Fruit fly (Drosophila melanogaster) whole organism, embryonic: ENCODE measurements around the gene bun.

ENCODE experiments used
- Atf3 ChIP-seq: fragments of 200-800 bp; sonication (Bioruptor generic); optimal IDR thresholded peaks from 3 replicates; lab custom pipeline; 2016; ENCODE audit warnings: missing biosample characterization, missing genetic modification characterization
- CG10267 ChIP-seq: fragments of 200-800 bp; sonication (Bioruptor generic); optimal IDR thresholded peaks from 2 replicates; lab custom pipeline; 2018; ENCODE audit warnings: missing biosample characterization, mild to moderate bottlenecking, missing genetic modification characterization, moderate library complexity
- CG11456 ChIP-seq: fragments of 200-800 bp; sonication (Bioruptor generic); IDR thresholded peaks from 3 replicates; pipeline ENCODE4 v1.3.6; 2022; ENCODE audit warnings: missing biosample characterization, missing genetic modification characterization
- CG12769 ChIP-seq: fragments of 200-800 bp; sonication (Bioruptor generic); optimal IDR thresholded peaks from 2 replicates; lab custom pipeline; 2019; ENCODE audit warnings: missing biosample characterization, mild to moderate bottlenecking, missing genetic modification characterization, moderate library complexity
- CG13296 ChIP-seq: fragments of 200-800 bp; sonication (Bioruptor generic); optimal IDR thresholded peaks from 3 replicates; lab custom pipeline; 2018; ENCODE audit warnings: missing biosample characterization, mild to moderate bottlenecking, missing genetic modification characterization
- CG14710 ChIP-seq: fragments of 200-800 bp; sonication (Bioruptor generic); optimal IDR thresholded peaks from 3 replicates; lab custom pipeline; 2019; ENCODE audit warnings: missing biosample characterization, mild to moderate bottlenecking, missing genetic modification characterization, moderate library complexity
- CG15514 ChIP-seq: fragments of 200-800 bp; sonication (Bioruptor generic); optimal IDR thresholded peaks from 3 replicates; lab custom pipeline; 2017; ENCODE audit warnings: missing biosample characterization, missing genetic modification characterization, mild to moderate bottlenecking, moderate library complexity, missing genetic modification reagents
- CG1603 ChIP-seq: fragments of 200-800 bp; sonication (Bioruptor generic); optimal IDR thresholded peaks from 2 replicates; lab custom pipeline; 2019; ENCODE audit warnings: missing biosample characterization, mild to moderate bottlenecking, missing genetic modification characterization, moderate library complexity
- CG2120 ChIP-seq: fragments of 200-800 bp; sonication (Bioruptor generic); optimal IDR thresholded peaks from 3 replicates; lab custom pipeline; 2016; ENCODE audit warnings: missing biosample characterization, missing genetic modification characterization
- CG2129 ChIP-seq: fragments of 200-800 bp; sonication (Bioruptor generic); IDR thresholded peaks from 2 replicates; pipeline ENCODE4 v1.3.6; 2022; ENCODE audit warnings: missing biosample characterization, missing genetic modification characterization; ENCODE audit not compliant: partially characterized antibody
- CG31441 ChIP-seq: fragments of 200-800 bp; sonication (Bioruptor generic); IDR thresholded peaks from 2 replicates; pipeline ENCODE4 v1.3.6; 2022; ENCODE audit warnings: missing biosample characterization, missing genetic modification characterization
- CG3281 ChIP-seq: fragments of 200-800 bp; sonication (Bioruptor generic); optimal IDR thresholded peaks from 3 replicates; lab custom pipeline; 2017; ENCODE audit warnings: missing biosample characterization, mild to moderate bottlenecking, missing genetic modification characterization
- CG33213 ChIP-seq: fragments of 200-800 bp; sonication (Bioruptor generic); optimal IDR thresholded peaks from 3 replicates; lab custom pipeline; 2016; ENCODE audit warnings: missing biosample characterization, missing genetic modification characterization
- CG42726 ChIP-seq: fragments of 200-800 bp; sonication (Bioruptor generic); IDR thresholded peaks from 2 replicates; pipeline ENCODE4 v1.3.6; 2022; ENCODE audit warnings: missing biosample characterization, missing genetic modification characterization; ENCODE audit not compliant: partially characterized antibody
- CG6791 ChIP-seq: fragments of 200-800 bp; sonication (Bioruptor generic); IDR thresholded peaks from 3 replicates; pipeline ENCODE4 v1.3.6; 2022; ENCODE audit warnings: missing biosample characterization, missing genetic modification characterization; ENCODE audit not compliant: partially characterized antibody
- CG8388 ChIP-seq: fragments of 200-800 bp; sonication (Bioruptor generic); optimal IDR thresholded peaks from 2 replicates; lab custom pipeline; 2019; ENCODE audit warnings: missing biosample characterization, mild to moderate bottlenecking, missing genetic modification characterization, moderate library complexity
- CG9876 ChIP-seq: fragments of 200-800 bp; sonication (Bioruptor generic); optimal IDR thresholded peaks from 2 replicates; lab custom pipeline; 2016; ENCODE audit warnings: missing biosample characterization, missing genetic modification characterization
- CG9932 ChIP-seq: fragments of 200-800 bp; sonication (Bioruptor generic); IDR thresholded peaks from 2 replicates; pipeline ENCODE4 v1.3.6; 2022; ENCODE audit warnings: missing biosample characterization, missing genetic modification characterization
- Dbx ChIP-seq: fragments of 200-800 bp; sonication (Bioruptor generic); IDR thresholded peaks from 3 replicates; pipeline ENCODE4 v1.3.6; 2022; ENCODE audit warnings: missing biosample characterization, missing genetic modification characterization
- Dfd ChIP-seq, 2 experiments: fragments of >200 bp; optimal IDR thresholded peaks; 2 replicates each; lab custom pipeline; 2017; ENCODE audit warnings: missing biosample characterization in 2 of 2, missing genetic modification characterization in 2 of 2
- Dp ChIP-seq: fragments of 200-800 bp; sonication (Bioruptor generic); optimal IDR thresholded peaks from 2 replicates; lab custom pipeline; 2018; ENCODE audit warnings: missing biosample characterization, mild to moderate bottlenecking, missing genetic modification characterization, moderate library complexity
- E2f2 ChIP-seq: fragments of 200-800 bp; sonication (Bioruptor generic); IDR thresholded peaks from 2 replicates; pipeline ENCODE4 v1.3.6; 2022; ENCODE audit warnings: missing biosample characterization, missing genetic modification characterization
- Eip74EF ChIP-seq, 2 experiments: fragments of 200-800 bp in 1 of 2; fragments of >200 bp in 1 of 2; sonication (Bioruptor generic) in 1 of 2; optimal IDR thresholded peaks; 2 replicates each; lab custom pipeline; 2017 to 2019; ENCODE audit warnings: missing biosample characterization in 2 of 2, missing genetic modification characterization in 2 of 2, mild to moderate bottlenecking in 1 of 2, moderate library complexity in 1 of 2
- Ets97D ChIP-seq: fragments of 200-800 bp; sonication (Bioruptor generic); optimal IDR thresholded peaks from 3 replicates; lab custom pipeline; 2016; ENCODE audit warnings: missing biosample characterization, missing genetic modification characterization
- HmgZ ChIP-seq: fragments of 200-800 bp; sonication (Bioruptor generic); optimal IDR thresholded peaks from 2 replicates; lab custom pipeline; 2018; ENCODE audit warnings: missing biosample characterization, mild to moderate bottlenecking, missing genetic modification characterization
- Hr78 ChIP-seq, 2 experiments: fragments of 200-800 bp in 1 of 2; fragments of >200 bp in 1 of 2; sonication (Bioruptor generic) in 1 of 2; optimal IDR thresholded peaks; 2 replicates each; lab custom pipeline; 2017 to 2019; ENCODE audit warnings: missing biosample characterization in 2 of 2, missing genetic modification characterization in 2 of 2, mild to moderate bottlenecking in 1 of 2, moderate library complexity in 1 of 2
- MBD-R2 ChIP-seq: fragments of 200-800 bp; sonication (Bioruptor generic); IDR thresholded peaks from 2 replicates; pipeline ENCODE4 v1.3.6; 2022; ENCODE audit warnings: missing biosample characterization, missing genetic modification characterization
- Myb ChIP-seq: fragments of 200-800 bp; sonication (Bioruptor generic); optimal IDR thresholded peaks from 2 replicates; lab custom pipeline; 2016; ENCODE audit warnings: missing biosample characterization, missing genetic modification characterization
- Pdp1 ChIP-seq, 2 experiments: fragments of 200-800 bp; sonication (Bioruptor generic); optimal IDR thresholded peaks; 3 replicates each; lab custom pipeline; 2016; ENCODE audit warnings: missing biosample characterization in 2 of 2, missing genetic modification characterization in 2 of 2, mild to moderate bottlenecking in 1 of 2, moderate library complexity in 1 of 2
- Rx ChIP-seq: fragments of 200-800 bp; sonication (Bioruptor generic); IDR thresholded peaks from 2 replicates; pipeline ENCODE4 v1.3.6; 2022; ENCODE audit warnings: missing biosample characterization, missing genetic modification characterization
- Sry-δ ChIP-seq: fragments of 200-800 bp; sonication (Bioruptor generic); optimal IDR thresholded peaks from 2 replicates; lab custom pipeline; 2016; ENCODE audit warnings: missing biosample characterization, missing genetic modification characterization
- Stat92E ChIP-seq, 3 experiments: fragments of >200 bp in 2 of 3; fragments of 200-800 bp in 1 of 3; sonication (Bioruptor generic) in 1 of 3; optimal IDR thresholded peaks; 2 replicates each; lab custom pipeline; 2017 to 2019; ENCODE audit warnings: missing biosample characterization in 3 of 3, missing genetic modification characterization in 3 of 3, mild to moderate bottlenecking in 1 of 3, moderate library complexity in 1 of 3
- abd-A ChIP-seq: fragments of 200-800 bp; sonication (Bioruptor generic); optimal IDR thresholded peaks from 3 replicates; lab custom pipeline; 2019; ENCODE audit warnings: missing biosample characterization, mild to moderate bottlenecking, missing genetic modification characterization, moderate library complexity
- ash1 ChIP-seq: fragments of 200-800 bp; sonication (Bioruptor generic); optimal IDR thresholded peaks from 2 replicates; lab custom pipeline; 2018; ENCODE audit warnings: missing biosample characterization, mild to moderate bottlenecking, missing genetic modification characterization
- bbx ChIP-seq: fragments of 200-800 bp; sonication (Bioruptor generic); IDR thresholded peaks from 2 replicates; pipeline ENCODE4 v1.3.6; 2022; ENCODE audit warnings: missing biosample characterization, missing genetic modification characterization; ENCODE audit not compliant: partially characterized antibody
- bowl ChIP-seq: fragments of 200-800 bp; sonication (Bioruptor generic); IDR thresholded peaks from 2 replicates; pipeline ENCODE4 v1.3.6; 2022; ENCODE audit warnings: missing biosample characterization, missing genetic modification characterization
- cad ChIP-seq: fragments of >200 bp; optimal IDR thresholded peaks from 2 replicates; lab custom pipeline; 2017; ENCODE audit warnings: missing biosample characterization, missing genetic modification characterization
- cas ChIP-seq: fragments of 200-800 bp; sonication (Bioruptor generic); IDR thresholded peaks from 2 replicates; pipeline ENCODE4 v1.3.6; 2022; ENCODE audit warnings: missing biosample characterization, missing genetic modification characterization
- fd96Cb ChIP-seq: fragments of 200-800 bp; sonication (Bioruptor generic); optimal IDR thresholded peaks from 2 replicates; lab custom pipeline; 2018; ENCODE audit warnings: missing biosample characterization, mild to moderate bottlenecking, missing genetic modification characterization, moderate library complexity
- kah ChIP-seq: fragments of 200-800 bp; sonication (Bioruptor generic); optimal IDR thresholded peaks from 2 replicates; lab custom pipeline; 2018; ENCODE audit warnings: missing biosample characterization, mild to moderate bottlenecking, missing genetic modification characterization
- phol ChIP-seq: fragments of 200-800 bp; sonication (Bioruptor generic); optimal IDR thresholded peaks from 3 replicates; lab custom pipeline; 2018; ENCODE audit warnings: missing biosample characterization, mild to moderate bottlenecking, missing genetic modification characterization, moderate library complexity
- pita ChIP-seq: fragments of 200-800 bp; sonication (Bioruptor generic); optimal IDR thresholded peaks from 2 replicates; lab custom pipeline; 2017; ENCODE audit warnings: missing biosample characterization, mild to moderate bottlenecking, missing genetic modification characterization
- pzg ChIP-seq: fragments of 200-800 bp; sonication (Bioruptor generic); optimal IDR thresholded peaks from 3 replicates; lab custom pipeline; 2018; ENCODE audit warnings: missing biosample characterization, mild to moderate bottlenecking, missing genetic modification characterization, moderate library complexity
- sisA ChIP-seq: fragments of 200-800 bp; sonication (Bioruptor generic); IDR thresholded peaks from 2 replicates; pipeline ENCODE4 v1.3.6; 2022; ENCODE audit warnings: missing biosample characterization, missing genetic modification characterization
- slbo ChIP-seq: fragments of 200-800 bp; sonication (Bioruptor generic); IDR thresholded peaks from 2 replicates; pipeline ENCODE4 v1.3.6; 2022; ENCODE audit warnings: missing biosample characterization, missing genetic modification characterization
- stwl ChIP-seq: fragments of 200-800 bp; sonication (Bioruptor generic); optimal IDR thresholded peaks from 3 replicates; lab custom pipeline; 2018; ENCODE audit warnings: missing biosample characterization, mild to moderate bottlenecking, missing genetic modification characterization, moderate library complexity
- trem ChIP-seq: fragments of 200-800 bp; optimal IDR thresholded peaks from 3 replicates; lab custom pipeline; 2019; ENCODE audit warnings: missing biosample characterization, mild to moderate bottlenecking, missing genetic modification characterization, moderate library complexity
- unc-4 ChIP-seq: fragments of 200-800 bp; sonication (Bioruptor generic); IDR thresholded peaks from 2 replicates; pipeline ENCODE4 v1.3.6; 2022; ENCODE audit warnings: missing biosample characterization, missing genetic modification characterization; ENCODE audit not compliant: partially characterized antibody
- zen ChIP-seq: fragments of 200-800 bp; sonication (Bioruptor generic); optimal IDR thresholded peaks from 3 replicates; lab custom pipeline; 2018; ENCODE audit warnings: missing biosample characterization, mild to moderate bottlenecking, missing genetic modification characterization, moderate library complexity

bun gene

DNA sequence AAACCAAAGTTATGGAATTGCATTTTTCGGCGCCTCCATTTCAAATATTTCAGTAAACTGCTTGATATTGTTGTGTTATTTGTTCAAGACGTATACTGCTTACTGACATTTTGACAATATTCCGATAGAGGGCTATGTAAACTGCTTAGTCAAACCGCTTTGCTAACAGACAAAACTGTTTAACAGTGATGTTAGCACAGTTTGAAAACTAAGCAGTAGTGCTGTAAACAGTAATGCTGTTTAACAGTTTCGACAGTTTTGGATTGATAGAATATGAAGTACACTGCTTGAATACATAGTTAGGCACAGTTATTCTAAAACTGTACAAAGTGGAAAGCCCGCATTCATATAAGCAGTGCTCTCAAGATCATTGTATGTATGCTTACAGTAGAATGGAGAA, 26.2 kb downstream of the bun start (continued):
- TF ChIP-seq Eip74EF (GFP tag; optimal IDR thresholded peaks at IDR 0.05; lab: Kevin White, UChicago) (peak in 1 of 2 experiments; percentile 39), CG11456 (no peak), Rx (GFP tag; lab: Robert Waterston, UW) (no peak), Atf3 (GFP tag; lab: Kevin White, UChicago) (no peak), HmgZ (tag; lab: Kevin White, UChicago) (peak; percentile 71), CG2129 (no peak), Dfd (GFP tag; optimal IDR thresholded peaks at IDR 0.05; lab: Kevin White, UChicago) (peak in 1 of 2 experiments; percentile 84), CG33213 (peak; percentile 45), cad (peak; percentile 41), CG9932 (GFP tag; lab: Robert Waterston, UW) (peak; percentile 32; the same call in 1 of the 2 replicates), Stat92E (GFP tag; optimal IDR thresholded peaks at IDR 0.05; lab: Kevin White, UChicago) (peak in 1 of 3 experiments; percentile 44), Ets97D (GFP tag; lab: Kevin White, UChicago) (peak; percentile 38), MBD-R2 (GFP tag; lab: Robert Waterston, UW) (no peak), trem (peak; percentile 37), unc-4 (GFP tag; lab: Robert Waterston, UW) (no peak), CG1603 (tag; lab: Kevin White, UChicago) (peak; percentile 34), CG31441 (GFP tag; lab: Robert Waterston, UW) (no peak), Myb (GFP tag; lab: Kevin White, UChicago) (peak; percentile 26), cas (GFP tag; lab: Robert Waterston, UW) (0 out of 2 replicates have a peak, but pooled peaks have one; percentile 19), E2f2 (peak; percentile 98), CG9876 (peak; percentile 15), ash1 (no peak), Hr78 (GFP tag; optimal IDR thresholded peaks at IDR 0.05; lab: Kevin White, UChicago) (peak in 1 of 2 experiments; percentile 46), CG14710 (peak; percentile 45), CG3281 (GFP tag; lab: Kevin White, UChicago) (no peak), Dp (GFP tag; lab: Kevin White, UChicago) (peak; percentile 96), pzg (GFP tag; lab: Kevin White, UChicago) (peak; percentile 32), zen (tag; lab: Kevin White, UChicago) (peak; percentile 60), CG42726 (GFP tag; lab: Robert Waterston, UW) (peak; percentile 86), slbo (GFP tag; lab: Robert Waterston, UW) (peak; percentile 45), CG10267 (peak; percentile 17), Sry-δ (peak; percentile 23), stwl (tag; lab: Kevin White, UChicago) (peak; percentile 63), pita (GFP tag; lab: Kevin White, UChicago) (peak; percentile 92), abd-A (tag; lab: Kevin White, UChicago) (peak; percentile 16), CG12769 (peak; percentile 23), CG6791 (GFP tag; lab: Robert Waterston, UW) (no peak), bbx (GFP tag; lab: Robert Waterston, UW) (peak; percentile 64), CG15514 (GFP tag; lab: Kevin White, UChicago) (no peak), CG2120 (peak; percentile 33), kah (GFP tag; lab: Kevin White, UChicago) (no peak), bowl (GFP tag; lab: Robert Waterston, UW) (no peak), sisA (no peak; the same call in 1 of the 2 replicates), fd96Cb (tag; lab: Kevin White, UChicago) (no peak), Pdp1 (GFP tag; optimal IDR thresholded peaks at IDR 0.05; lab: Kevin White, UChicago) (peak in 1 of 2 experiments; percentile 26), phol (tag; lab: Kevin White, UChicago) (peak; percentile 35), CG13296 (GFP tag; lab: Kevin White, UChicago) (no peak), CG8388 (GFP tag; lab: Kevin White, UChicago) (no peak), Dbx (0 out of 3 replicates have a peak, but pooled peaks have one; percentile 18)
